Worm (Caenorhabditis elegans) whole organism, young adult: ENCODE results near the gene wht-6.

Experiments used
- D2030.7 ChIP-seq: fragments of 200-800 bp; sonication (Bioruptor generic); IDR thresholded peaks from 2 replicates; pipeline ENCODE4 v1.3.6; 2022; ENCODE audit warnings: missing genetic modification reagents, missing genetic modification characterization, missing compliant biosample characterization
- F10E7.11 ChIP-seq: sonication (generic microtip); optimal IDR thresholded peaks from 2 replicates; lab custom pipeline; 2017; ENCODE audit warnings: mild to moderate bottlenecking, missing genetic modification characterization, moderate library complexity, missing compliant biosample characterization
- F37B4.10 ChIP-seq: fragments of 200-800 bp; sonication (Bioruptor generic); IDR thresholded peaks from 2 replicates; pipeline ENCODE4 v1.3.6; 2022; ENCODE audit warnings: missing genetic modification characterization, missing compliant biosample characterization
- F52B5.7 ChIP-seq: sonication (generic microtip); optimal IDR thresholded peaks from 2 replicates; lab custom pipeline; 2016; ENCODE audit warnings: mild to moderate bottlenecking, missing genetic modification characterization, missing compliant biosample characterization
- F57A8.1 ChIP-seq: fragments of 200-800 bp; sonication (Bioruptor generic); optimal IDR thresholded peaks from 2 replicates; lab custom pipeline; 2018; ENCODE audit warnings: mild to moderate bottlenecking, missing genetic modification characterization, moderate library complexity, missing compliant biosample characterization
- F57C9.4 ChIP-seq: sonication (generic microtip); optimal IDR thresholded peaks from 2 replicates; lab custom pipeline; 2017; ENCODE audit warnings: mild to moderate bottlenecking, missing genetic modification characterization, missing compliant biosample characterization
- K11D2.4 ChIP-seq: fragments of 200-800 bp; sonication (Bioruptor generic); IDR thresholded peaks from 2 replicates; pipeline ENCODE4 v1.3.6; 2022; ENCODE audit warnings: missing genetic modification reagents, missing genetic modification characterization, missing compliant biosample characterization
- Y53G8AR.9 ChIP-seq: fragments of 200-800 bp; sonication (Bioruptor generic); conservative IDR thresholded peaks from 2 replicates; pipeline ENCODE4 v1.3.6; 2022; ENCODE audit warnings: missing genetic modification reagents, missing genetic modification characterization, missing compliant biosample characterization
- Y67H2A.10 ChIP-seq: fragments of 200-800 bp; sonication (Bioruptor generic); conservative IDR thresholded peaks from 2 replicates; pipeline ENCODE4 v1.3.6; 2022; ENCODE audit warnings: missing genetic modification reagents, missing genetic modification characterization, missing compliant biosample characterization
- ZK185.1 ChIP-seq: sonication (generic microtip); optimal IDR thresholded peaks from 2 replicates; lab custom pipeline; 2016; ENCODE audit warnings: mild to moderate bottlenecking, missing genetic modification characterization, missing compliant biosample characterization; ENCODE audit not compliant: poor library complexity, severe bottlenecking
- ama-1 ChIP-seq, 3 experiments: fragments of 150-350 bp in 1 of 3; sonication (generic microtip) in 2 of 3; optimal IDR thresholded peaks; 2 replicates each; lab custom pipeline; 2014 to 2018; ENCODE audit warnings: missing biosample characterization in 2 of 3, missing genetic modification characterization in 2 of 3, missing genetic modification reagents in 2 of 3
- aptf-2 ChIP-seq: fragments of 200-800 bp; sonication (Bioruptor generic); conservative IDR thresholded peaks from 2 replicates; pipeline ENCODE4 v1.3.6; 2022; ENCODE audit warnings: missing genetic modification reagents, missing genetic modification characterization, missing compliant biosample characterization
- aptf-3 ChIP-seq: fragments of 200-800 bp; sonication (Bioruptor generic); IDR thresholded peaks from 2 replicates; pipeline ENCODE4 v1.3.6; 2022; ENCODE audit warnings: missing genetic modification characterization, missing compliant biosample characterization
- atf-7 ChIP-seq: sonication (generic microtip); optimal IDR thresholded peaks from 2 replicates; lab custom pipeline; 2017; ENCODE audit warnings: mild to moderate bottlenecking, missing genetic modification characterization, missing compliant biosample characterization
- athp-1 ChIP-seq: sonication (generic microtip); optimal IDR thresholded peaks from 2 replicates; lab custom pipeline; 2017; ENCODE audit warnings: mild to moderate bottlenecking, missing genetic modification characterization, missing compliant biosample characterization
- attf-5 ChIP-seq: fragments of 200-800 bp; sonication (Bioruptor generic); optimal IDR thresholded peaks from 2 replicates; lab custom pipeline; 2018; ENCODE audit warnings: mild to moderate bottlenecking, missing genetic modification characterization, missing compliant biosample characterization
- attf-6 ChIP-seq: fragments of 200-800 bp; sonication (Bioruptor generic); IDR thresholded peaks from 2 replicates; pipeline ENCODE4 v1.3.6; 2022; ENCODE audit warnings: missing genetic modification reagents, missing genetic modification characterization, missing compliant biosample characterization
- ceh-40 ChIP-seq: fragments of 200-800 bp; sonication (Bioruptor generic); IDR thresholded peaks from 2 replicates; pipeline ENCODE4 v1.3.6; 2022; ENCODE audit warnings: missing genetic modification characterization, missing compliant biosample characterization
- ceh-91 ChIP-seq: fragments of 200-800 bp; sonication (Bioruptor generic); IDR thresholded peaks from 2 replicates; pipeline ENCODE4 v1.3.6; 2022; ENCODE audit warnings: missing genetic modification reagents, missing genetic modification characterization, missing compliant biosample characterization
- chd-7 ChIP-seq: sonication (generic microtip); optimal IDR thresholded peaks from 2 replicates; lab custom pipeline; 2016; ENCODE audit warnings: mild to moderate bottlenecking, missing genetic modification characterization, moderate library complexity, missing compliant biosample characterization
- die-1 ChIP-seq: sonication (generic microtip); optimal IDR thresholded peaks from 2 replicates; lab custom pipeline; 2016; ENCODE audit warnings: missing genotype, mild to moderate bottlenecking, missing genetic modification characterization, missing compliant biosample characterization
- egl-18 ChIP-seq: fragments of 200-800 bp; sonication (Bioruptor generic); IDR thresholded peaks from 2 replicates; pipeline ENCODE4 v1.3.6; 2022; ENCODE audit warnings: missing genetic modification reagents, missing genetic modification characterization, missing compliant biosample characterization
- egl-44 ChIP-seq: fragments of 200-800 bp; sonication (Bioruptor generic); IDR thresholded peaks from 2 replicates; pipeline ENCODE4 v1.3.6; 2022; ENCODE audit warnings: missing genetic modification reagents, missing genetic modification characterization, missing compliant biosample characterization
- ets-4 ChIP-seq: fragments of 200-800 bp; sonication (Bioruptor generic); optimal IDR thresholded peaks from 2 replicates; lab custom pipeline; 2018; ENCODE audit warnings: mild to moderate bottlenecking, missing genetic modification characterization, missing compliant biosample characterization
- gei-17 ChIP-seq: fragments of 200-800 bp; sonication (Bioruptor generic); optimal IDR thresholded peaks from 2 replicates; lab custom pipeline; 2018; ENCODE audit warnings: mild to moderate bottlenecking, missing genetic modification characterization, missing compliant biosample characterization
- hlh-26 ChIP-seq: fragments of 200-800 bp; sonication (Bioruptor generic); conservative IDR thresholded peaks from 2 replicates; pipeline ENCODE4 v1.3.6; 2022; ENCODE audit warnings: missing genetic modification reagents, missing genetic modification characterization, missing compliant biosample characterization
- lir-1 ChIP-seq: fragments of 200-800 bp; sonication (Bioruptor generic); conservative IDR thresholded peaks from 2 replicates; pipeline ENCODE4 v1.3.6; 2022; ENCODE audit warnings: missing genetic modification reagents, missing genetic modification characterization, missing compliant biosample characterization
- lsl-1 ChIP-seq: fragments of 200-800 bp; sonication (Bioruptor generic); optimal IDR thresholded peaks from 2 replicates; lab custom pipeline; 2018; ENCODE audit warnings: mild to moderate bottlenecking, missing genetic modification characterization, moderate library complexity, missing compliant biosample characterization
- madf-3 ChIP-seq: fragments of 200-800 bp; sonication (Bioruptor generic); IDR thresholded peaks from 2 replicates; pipeline ENCODE4 v1.3.6; 2022; ENCODE audit warnings: missing genetic modification reagents, missing genetic modification characterization, missing compliant biosample characterization
- nfya-2 ChIP-seq: fragments of 200-800 bp; sonication (Bioruptor generic); IDR thresholded peaks from 2 replicates; pipeline ENCODE4 v1.3.6; 2022; ENCODE audit warnings: missing genetic modification reagents, missing genetic modification characterization, missing compliant biosample characterization
- nhr-179 ChIP-seq: sonication (generic microtip); optimal IDR thresholded peaks from 2 replicates; lab custom pipeline; 2016; ENCODE audit warnings: mild to moderate bottlenecking, missing genetic modification characterization, missing compliant biosample characterization
- nhr-80 ChIP-seq: sonication (generic microtip); optimal IDR thresholded peaks from 2 replicates; lab custom pipeline; 2016; ENCODE audit warnings: missing genetic modification characterization, missing compliant biosample characterization
- nhr-90 ChIP-seq: sonication (generic microtip); optimal IDR thresholded peaks from 2 replicates; lab custom pipeline; 2016; ENCODE audit warnings: missing genotype, mild to moderate bottlenecking, missing genetic modification characterization, missing compliant biosample characterization
- pbrm-1 ChIP-seq: fragments of 200-800 bp; sonication (Bioruptor generic); IDR thresholded peaks from 2 replicates; pipeline ENCODE4 v1.3.6; 2022; ENCODE audit warnings: missing genetic modification reagents, missing genetic modification characterization, missing compliant biosample characterization
- sdz-38 ChIP-seq: sonication (generic microtip); optimal IDR thresholded peaks from 2 replicates; lab custom pipeline; 2016; ENCODE audit warnings: missing genotype, missing genetic modification characterization, missing compliant biosample characterization
- sea-2 ChIP-seq: fragments of 200-800 bp; sonication (Bioruptor generic); IDR thresholded peaks from 2 replicates; pipeline ENCODE4 v1.3.6; 2022; ENCODE audit warnings: missing genetic modification characterization, missing compliant biosample characterization
- snpc-1.1 ChIP-seq: sonication (generic microtip); optimal IDR thresholded peaks from 2 replicates; lab custom pipeline; 2017; ENCODE audit warnings: missing genetic modification characterization, mild to moderate bottlenecking, missing compliant biosample characterization, antibody characterized with exemption, moderate library complexity, missing genotype, missing genetic modification reagents; ENCODE audit not compliant: insufficient read depth
- snpc-1.3 ChIP-seq: sonication (generic microtip); optimal IDR thresholded peaks from 2 replicates; lab custom pipeline; 2017; ENCODE audit warnings: missing genetic modification characterization, mild to moderate bottlenecking, missing compliant biosample characterization, antibody characterized with exemption, moderate library complexity, missing genotype, missing genetic modification reagents; ENCODE audit not compliant: insufficient read depth
- snpc-4 ChIP-seq, 5 experiments: fragments of 150-350 bp in 1 of 5; sonication (generic microtip) in 4 of 5; optimal IDR thresholded peaks; 2 replicates each; lab custom pipeline; 2014 to 2018; ENCODE audit warnings: missing genetic modification characterization in 5 of 5, missing biosample characterization in 3 of 5, antibody characterized with exemption in 2 of 5, mild to moderate bottlenecking in 2 of 5, missing compliant biosample characterization in 2 of 5, missing genotype in 2 of 5, moderate library complexity in 2 of 5, missing genetic modification reagents in 1 of 5
- unc-130 ChIP-seq: sonication (generic microtip); optimal IDR thresholded peaks from 2 replicates; lab custom pipeline; 2016; ENCODE audit warnings: missing genetic modification reagents, missing genetic modification characterization, missing compliant biosample characterization
- xnd-1 ChIP-seq: sonication (generic microtip); optimal IDR thresholded peaks from 2 replicates; lab custom pipeline; 2016; ENCODE audit warnings: missing genotype, missing genetic modification reagents, missing genetic modification characterization, missing compliant biosample characterization
- ztf-28 ChIP-seq: fragments of 200-800 bp; sonication (Bioruptor generic); IDR thresholded peaks from 2 replicates; pipeline ENCODE4 v1.3.6; 2022; ENCODE audit warnings: missing genetic modification reagents, missing genetic modification characterization, missing compliant biosample characterization

Gene wht-6

DNA sequence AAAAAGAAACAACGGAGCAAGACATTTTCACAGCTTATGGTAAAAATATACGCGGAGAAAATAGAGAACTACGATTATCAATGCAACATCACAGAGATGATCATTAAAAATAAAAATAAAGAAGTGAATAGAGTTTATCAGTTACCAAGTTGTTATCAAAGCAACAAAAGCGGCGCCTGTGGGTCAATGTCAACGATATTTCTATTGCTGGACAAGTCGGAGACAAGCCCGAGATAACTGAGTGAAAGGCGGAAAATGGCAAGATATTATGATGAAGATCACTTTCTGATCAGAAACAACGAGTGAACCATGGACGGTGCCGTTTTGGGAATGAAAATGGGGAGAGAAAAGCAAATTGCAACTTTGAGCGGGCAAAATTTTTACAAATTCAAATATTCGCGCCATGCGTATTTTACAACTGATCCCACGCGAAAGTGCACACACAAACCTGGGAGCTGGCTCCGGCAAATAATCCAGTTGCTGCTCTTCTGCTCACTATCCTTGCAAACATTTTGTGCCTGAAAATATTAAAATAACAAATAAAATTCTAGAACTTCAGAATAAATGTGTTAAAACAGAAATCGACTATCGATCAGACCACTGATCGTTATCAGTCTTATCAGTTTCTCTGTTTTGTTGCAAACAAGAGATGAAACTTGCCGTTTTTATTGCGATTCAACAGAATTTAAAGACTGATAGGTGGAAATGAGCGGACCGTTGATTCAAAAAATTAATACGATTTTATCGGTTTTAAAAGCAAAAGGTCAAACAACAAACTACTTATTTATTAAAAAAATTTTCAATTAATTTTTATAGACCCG, 29.0 kb upstream of the wht-6 start, which contains the start of gene mel-32 (continued):
- TF ChIP-seq ZK185.1 (tag; lab: Kevin White, UChicago) (peak; percentile 64), ztf-28 (GFP tag; lab: Robert Waterston, UW) (0 out of 2 replicates have a peak, but pooled peaks have one; percentile 33), D2030.7 (GFP tag; lab: Robert Waterston, UW) (peak; percentile 91), F37B4.10 (GFP tag; lab: Robert Waterston, UW) (no peak), F57A8.1 (GFP tag; lab: Kevin White, UChicago) (no peak), Y67H2A.10 (GFP tag; lab: Robert Waterston, UW) (0 out of 2 replicates have a peak, but pooled peaks have one; percentile 36), atf-7 (tag; lab: Kevin White, UChicago) (no peak), sea-2 (GFP tag; lab: Robert Waterston, UW) (no peak), ceh-91 (peak; percentile 92), nhr-90 (tag; lab: Kevin White, UChicago) (no peak), attf-6 (GFP tag; lab: Robert Waterston, UW) (0 out of 2 replicates have a peak, but pooled peaks have one; percentile 58), sdz-38 (tag; lab: Kevin White, UChicago) (no peak), ama-1 (optimal IDR thresholded peaks at IDR 0.05; lab: Kevin White, UChicago) (no peak), ama-1 (GFP tag; optimal IDR thresholded peaks at IDR 0.05; lab: Kevin White, UChicago) (no peak), F52B5.7 (tag; lab: Kevin White, UChicago) (no peak), Y53G8AR.9 (GFP tag; lab: Robert Waterston, UW) (peak; percentile 76; the same call in 1 of the 2 replicates), snpc-4 (GFP tag; optimal IDR thresholded peaks at IDR 0.05; lab: Kevin White, UChicago) (no peak), snpc-4 (tag; optimal IDR thresholded peaks at IDR 0.05; lab: Kevin White, UChicago) (peak in 1 of 4 experiments; percentile 11), F10E7.11 (tag; lab: Kevin White, UChicago) (no peak), lir-1 (GFP tag; lab: Robert Waterston, UW) (peak; percentile 82), pbrm-1 (GFP tag; lab: Robert Waterston, UW) (peak; percentile 65), aptf-2 (GFP tag; lab: Robert Waterston, UW) (0 out of 2 replicates have a peak, but pooled peaks have one; percentile 30), F57C9.4 (tag; lab: Kevin White, UChicago) (no peak), ceh-40 (GFP tag; lab: Robert Waterston, UW) (no peak), nhr-179 (no peak), snpc-1.1 (no peak), K11D2.4 (GFP tag; lab: Robert Waterston, UW) (no peak), aptf-3 (GFP tag; lab: Robert Waterston, UW) (no peak), athp-1 (tag; lab: Kevin White, UChicago) (no peak), egl-44 (GFP tag; lab: Robert Waterston, UW) (no peak), ets-4 (GFP tag; lab: Kevin White, UChicago) (no peak), lsl-1 (peak; percentile 76), attf-5 (GFP tag; lab: Kevin White, UChicago) (no peak), nfya-2 (GFP tag; lab: Robert Waterston, UW) (no peak), snpc-1.3 (no peak), xnd-1 (peak; percentile 85), hlh-26 (GFP tag; lab: Robert Waterston, UW) (no peak), madf-3 (no peak), egl-18 (GFP tag; lab: Robert Waterston, UW) (no peak), chd-7 (no peak), unc-130 (GFP tag; lab: Kevin White, UChicago) (peak; percentile 48), nhr-80 (tag; lab: Kevin White, UChicago) (peak; percentile 17), die-1 (tag; lab: Kevin White, UChicago) (no peak), gei-17 (GFP tag; lab: Kevin White, UChicago) (no peak)
